Fruit fly (Drosophila melanogaster) Kc167 (cell line): ENCODE data around the gene js.

Experiments
- Myc ChIP-seq: fragments of >200 bp; optimal IDR thresholded peaks from 2 replicates; lab custom pipeline; 2017; ENCODE audit warnings: missing external identifiers
- Sin3A ChIP-seq: fragments of >200 bp; optimal IDR thresholded peaks from 2 replicates; lab custom pipeline; 2018; ENCODE audit warnings: missing external identifiers
- psq ChIP-seq: fragments of >200 bp; optimal IDR thresholded peaks from 2 replicates; lab custom pipeline; 2017; ENCODE audit warnings: missing external identifiers

DNA sequence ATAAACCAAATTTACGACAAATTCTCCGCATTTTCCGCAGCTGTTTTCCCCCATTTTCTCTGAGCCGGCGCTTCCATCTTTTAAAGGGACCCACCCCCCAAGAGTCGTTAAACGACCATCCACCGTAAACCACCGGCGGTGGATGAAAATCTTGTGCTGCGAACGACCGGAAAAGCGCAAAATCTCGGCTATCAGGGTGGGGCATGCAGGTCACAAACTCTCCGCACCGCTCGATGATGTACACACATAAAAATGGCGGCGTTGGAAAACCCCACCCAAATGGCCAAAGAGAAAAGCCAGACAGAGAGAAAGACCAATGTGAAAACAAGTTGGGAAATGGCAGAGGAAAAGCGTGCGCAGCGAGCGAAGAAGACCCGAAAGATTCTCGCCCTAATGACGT is 17.5 kb upstream of the js start:
- no peak for TF ChIP-seq psq (lab: Kevin White, UChicago)
- no peak for TF ChIP-seq Sin3A
- TF ChIP-seq Myc (lab: Kevin White, UChicago) = no peak
